Fruit fly (Drosophila melanogaster) whole organism, embryonic: Measurements from ENCODE around the gene Obp99d.

Source experiments
- Bdp1 ChIP-seq: fragments of 200-800 bp; sonication (Bioruptor generic); optimal IDR thresholded peaks from 3 replicates; lab custom pipeline; 2016; ENCODE audit warnings: missing biosample characterization, missing genetic modification characterization
- Bgb ChIP-seq: fragments of 200-800 bp; sonication (Bioruptor generic); IDR thresholded peaks from 2 replicates; pipeline ENCODE4 v1.3.6; 2022; ENCODE audit warnings: missing biosample characterization, missing genetic modification characterization; ENCODE audit not compliant: partially characterized antibody
- BtbVII ChIP-seq: fragments of 200-800 bp; sonication (Bioruptor generic); optimal IDR thresholded peaks from 3 replicates; lab custom pipeline; 2017; ENCODE audit warnings: missing biosample characterization, mild to moderate bottlenecking, missing genetic modification characterization
- CG10959 ChIP-seq: fragments of 200-800 bp; sonication (Bioruptor generic); IDR thresholded peaks from 2 replicates; pipeline ENCODE4 v1.3.6; 2022; ENCODE audit warnings: missing biosample characterization, missing genetic modification characterization
- CG11504 ChIP-seq: fragments of 200-800 bp; sonication (Bioruptor generic); optimal IDR thresholded peaks from 3 replicates; lab custom pipeline; 2019; ENCODE audit warnings: missing biosample characterization, mild to moderate bottlenecking, missing genetic modification characterization, moderate library complexity
- CG15073 ChIP-seq: fragments of 200-800 bp; sonication (Bioruptor generic); optimal IDR thresholded peaks from 2 replicates; lab custom pipeline; 2016; ENCODE audit warnings: missing biosample characterization, missing genetic modification characterization
- CG16815 ChIP-seq: fragments of 200-800 bp; sonication (Bioruptor generic); optimal IDR thresholded peaks from 3 replicates; lab custom pipeline; 2017; ENCODE audit warnings: missing biosample characterization, mild to moderate bottlenecking, missing genetic modification characterization
- CG17328 ChIP-seq: fragments of 200-800 bp; sonication (Bioruptor generic); IDR thresholded peaks from 2 replicates; pipeline ENCODE4 v1.3.6; 2022; ENCODE audit warnings: missing biosample characterization, missing genetic modification characterization
- CG17568 ChIP-seq: fragments of 200-800 bp; sonication (Bioruptor generic); optimal IDR thresholded peaks from 2 replicates; lab custom pipeline; 2018; ENCODE audit warnings: missing biosample characterization, mild to moderate bottlenecking, missing genetic modification characterization, moderate library complexity
- CG18262 ChIP-seq: fragments of 200-800 bp; optimal IDR thresholded peaks from 3 replicates; lab custom pipeline; 2019; ENCODE audit warnings: missing biosample characterization, mild to moderate bottlenecking, missing genetic modification characterization, moderate library complexity
- CG18764 ChIP-seq: fragments of 200-800 bp; sonication (Bioruptor generic); optimal IDR thresholded peaks from 3 replicates; lab custom pipeline; 2016; ENCODE audit warnings: missing biosample characterization, missing genetic modification characterization
- CG2199 ChIP-seq: fragments of 200-800 bp; sonication (Bioruptor generic); IDR thresholded peaks from 3 replicates; pipeline ENCODE4 v1.3.6; 2022; ENCODE audit warnings: missing biosample characterization, missing genetic modification characterization
- CG30020 ChIP-seq: fragments of 200-800 bp; optimal IDR thresholded peaks from 2 replicates; lab custom pipeline; 2019; ENCODE audit warnings: missing biosample characterization, mild to moderate bottlenecking, missing genetic modification characterization, moderate library complexity
- CG5953 ChIP-seq: fragments of 200-800 bp; sonication (Bioruptor generic); IDR thresholded peaks from 2 replicates; pipeline ENCODE4 v1.3.6; 2022; ENCODE audit warnings: missing biosample characterization, missing genetic modification characterization
- CG6175 ChIP-seq: fragments of 200-800 bp; sonication (Bioruptor generic); IDR thresholded peaks from 3 replicates; pipeline ENCODE4 v1.3.6; 2022; ENCODE audit warnings: missing biosample characterization, missing genetic modification characterization
- CG7928 ChIP-seq: fragments of 200-800 bp; sonication (Bioruptor generic); optimal IDR thresholded peaks from 2 replicates; lab custom pipeline; 2017; ENCODE audit warnings: missing biosample characterization, mild to moderate bottlenecking, missing genetic modification characterization
- CG7987 ChIP-seq: fragments of 200-800 bp; sonication (Bioruptor generic); optimal IDR thresholded peaks from 2 replicates; lab custom pipeline; 2018; ENCODE audit warnings: missing biosample characterization, mild to moderate bottlenecking, missing genetic modification characterization, moderate library complexity
- D19A ChIP-seq: fragments of 200-800 bp; optimal IDR thresholded peaks from 3 replicates; lab custom pipeline; 2019; ENCODE audit warnings: missing biosample characterization, mild to moderate bottlenecking, missing genetic modification characterization, moderate library complexity
- Dip3 ChIP-seq: fragments of 200-800 bp; sonication (Bioruptor generic); optimal IDR thresholded peaks from 3 replicates; lab custom pipeline; 2016; ENCODE audit warnings: missing biosample characterization, missing genetic modification characterization
- Jarid2 ChIP-seq: fragments of 200-800 bp; sonication (Bioruptor generic); optimal IDR thresholded peaks from 3 replicates; lab custom pipeline; 2017; ENCODE audit warnings: mild to moderate bottlenecking, missing biosample characterization, missing genetic modification reagents, missing genetic modification characterization
- Kr ChIP-seq: fragments of 200-800 bp; sonication (Bioruptor generic); optimal IDR thresholded peaks from 2 replicates; lab custom pipeline; 2017; ENCODE audit warnings: missing biosample characterization, mild to moderate bottlenecking, missing genetic modification characterization
- Lpt ChIP-seq: fragments of >200 bp; optimal IDR thresholded peaks from 2 replicates; lab custom pipeline; 2018; ENCODE audit warnings: missing biosample characterization, missing genetic modification characterization
- Neu2 ChIP-seq: fragments of 200-800 bp; sonication (Bioruptor generic); optimal IDR thresholded peaks from 3 replicates; lab custom pipeline; 2016; ENCODE audit warnings: missing biosample characterization, missing genetic modification characterization, borderline replicate concordance
- Sin3A ChIP-seq: fragments of >200 bp; optimal IDR thresholded peaks from 2 replicates; lab custom pipeline; 2018
- Xbp1 ChIP-seq: fragments of 200-800 bp; sonication (Bioruptor generic); optimal IDR thresholded peaks from 3 replicates; lab custom pipeline; 2016; ENCODE audit warnings: missing biosample characterization, mild to moderate bottlenecking, missing genetic modification characterization
- abd-A ChIP-seq: fragments of 200-800 bp; sonication (Bioruptor generic); optimal IDR thresholded peaks from 3 replicates; lab custom pipeline; 2019; ENCODE audit warnings: missing biosample characterization, mild to moderate bottlenecking, missing genetic modification characterization, moderate library complexity
- ac ChIP-seq: fragments of 200-800 bp; sonication (Bioruptor generic); optimal IDR thresholded peaks from 3 replicates; lab custom pipeline; 2017; ENCODE audit warnings: missing biosample characterization, mild to moderate bottlenecking, missing genetic modification characterization
- ase ChIP-seq: fragments of 200-800 bp; sonication (Bioruptor generic); IDR thresholded peaks from 3 replicates; pipeline ENCODE4 v1.3.6; 2022; ENCODE audit warnings: missing biosample characterization, missing genetic modification characterization
- ash1 ChIP-seq: fragments of 200-800 bp; sonication (Bioruptor generic); optimal IDR thresholded peaks from 2 replicates; lab custom pipeline; 2018; ENCODE audit warnings: missing biosample characterization, mild to moderate bottlenecking, missing genetic modification characterization
- ato ChIP-seq: fragments of 200-800 bp; sonication (Bioruptor generic); IDR thresholded peaks from 2 replicates; pipeline ENCODE4 v1.3.6; 2022; ENCODE audit warnings: missing biosample characterization, missing genetic modification characterization; ENCODE audit not compliant: partially characterized antibody
- cad ChIP-seq: fragments of >200 bp; optimal IDR thresholded peaks from 2 replicates; lab custom pipeline; 2017; ENCODE audit warnings: missing biosample characterization, missing genetic modification characterization
- cato ChIP-seq: fragments of 200-800 bp; sonication (Bioruptor generic); optimal IDR thresholded peaks from 2 replicates; lab custom pipeline; 2016; ENCODE audit warnings: missing biosample characterization, missing genetic modification characterization, borderline replicate concordance
- crc ChIP-seq: fragments of 200-800 bp; sonication (Bioruptor generic); optimal IDR thresholded peaks from 2 replicates; lab custom pipeline; 2016; ENCODE audit warnings: missing biosample characterization, missing genetic modification characterization
- croc ChIP-seq: fragments of 200-800 bp; sonication (Bioruptor generic); conservative IDR thresholded peaks from 3 replicates; pipeline ENCODE4 v1.3.6; 2022; ENCODE audit warnings: missing biosample characterization, missing genetic modification characterization
- danr ChIP-seq: fragments of 200-800 bp; sonication (Bioruptor generic); IDR thresholded peaks from 2 replicates; pipeline ENCODE4 v1.3.6; 2022; ENCODE audit warnings: missing biosample characterization, missing genetic modification characterization
- exex ChIP-seq: fragments of 200-800 bp; sonication (Bioruptor generic); optimal IDR thresholded peaks from 4 replicates; lab custom pipeline; 2018; ENCODE audit warnings: missing biosample characterization, mild to moderate bottlenecking, missing genetic modification characterization, moderate library complexity
- fd102C ChIP-seq: fragments of 200-800 bp; sonication (Bioruptor generic); optimal IDR thresholded peaks from 2 replicates; lab custom pipeline; 2018; ENCODE audit warnings: missing biosample characterization, mild to moderate bottlenecking, missing genetic modification characterization, moderate library complexity
- grn ChIP-seq: fragments of 200-800 bp; sonication (Bioruptor generic); optimal IDR thresholded peaks from 3 replicates; lab custom pipeline; 2017; ENCODE audit warnings: missing biosample characterization, missing genetic modification characterization
- gsb-n ChIP-seq: fragments of 200-800 bp; sonication (Bioruptor generic); optimal IDR thresholded peaks from 3 replicates; lab custom pipeline; 2018; ENCODE audit warnings: missing biosample characterization, mild to moderate bottlenecking, missing genetic modification characterization
- gt ChIP-seq: fragments of 200-800 bp; sonication (Bioruptor generic); IDR thresholded peaks from 2 replicates; pipeline ENCODE4 v1.3.6; 2022; ENCODE audit warnings: missing biosample characterization, missing genetic modification characterization
- hbn ChIP-seq: fragments of 200-800 bp; sonication (Bioruptor generic); IDR thresholded peaks from 2 replicates; pipeline ENCODE4 v1.3.6; 2022; ENCODE audit warnings: missing biosample characterization, missing genetic modification characterization; ENCODE audit not compliant: partially characterized antibody
- hkb ChIP-seq, 2 experiments: fragments of 200-800 bp in 1 of 2; fragments of >200 bp in 1 of 2; sonication (Bioruptor generic) in 1 of 2; IDR thresholded peaks in 1 of 2; optimal IDR thresholded peaks in 1 of 2; 2 replicates each; pipeline versions ENCODE4 v1.3.6 to Lab custom; 2017 to 2022; ENCODE audit warnings: missing biosample characterization in 1 of 2, missing genetic modification characterization in 1 of 2
- hth ChIP-seq: fragments of >200 bp; optimal IDR thresholded peaks from 2 replicates; lab custom pipeline; 2017; ENCODE audit warnings: inconsistent platforms
- jigr1 ChIP-seq: fragments of 200-800 bp; sonication (Bioruptor generic); IDR thresholded peaks from 3 replicates; pipeline ENCODE4 v1.3.6; 2022; ENCODE audit warnings: missing biosample characterization, missing genetic modification characterization
- kay ChIP-seq: fragments of 200-800 bp; sonication (Bioruptor generic); optimal IDR thresholded peaks from 2 replicates; lab custom pipeline; 2016; ENCODE audit warnings: missing biosample characterization, missing genetic modification characterization
- mam ChIP-seq: fragments of 200-800 bp; sonication (Bioruptor generic); optimal IDR thresholded peaks from 3 replicates; lab custom pipeline; 2016; ENCODE audit warnings: missing biosample characterization, missing genetic modification characterization
- p53 ChIP-seq: fragments of 200-800 bp; sonication (Bioruptor generic); optimal IDR thresholded peaks from 2 replicates; lab custom pipeline; 2016; ENCODE audit warnings: missing biosample characterization, missing genetic modification characterization
- sens-2 ChIP-seq: fragments of 200-800 bp; sonication (Bioruptor generic); IDR thresholded peaks from 2 replicates; pipeline ENCODE4 v1.3.6; 2022; ENCODE audit warnings: missing biosample characterization, missing genetic modification characterization
- shn ChIP-seq: fragments of 200-800 bp; sonication (Bioruptor generic); optimal IDR thresholded peaks from 3 replicates; lab custom pipeline; 2016; ENCODE audit warnings: missing biosample characterization, missing genetic modification characterization
- sim ChIP-seq: fragments of 200-800 bp; sonication (Bioruptor generic); IDR thresholded peaks from 2 replicates; pipeline ENCODE4 v1.3.6; 2022; ENCODE audit warnings: missing biosample characterization, missing genetic modification characterization
- slbo ChIP-seq: fragments of 200-800 bp; sonication (Bioruptor generic); IDR thresholded peaks from 2 replicates; pipeline ENCODE4 v1.3.6; 2022; ENCODE audit warnings: missing biosample characterization, missing genetic modification characterization
- tna ChIP-seq: fragments of 200-800 bp; sonication (Bioruptor generic); IDR thresholded peaks from 2 replicates; pipeline ENCODE4 v1.3.6; 2022; ENCODE audit warnings: missing biosample characterization, missing genetic modification characterization; ENCODE audit not compliant: partially characterized antibody

Gene Obp99d

dm6 chr3R:29675333-29675732 is 39.0 kb upstream of the Obp99d start, which contains the start of the genes Bub3 and Cap-D2 (continued):
- TF ChIP-seq ash1 (GFP tag; lab: Kevin White, UChicago) (no peak), CG18764 (GFP tag; lab: Kevin White, UChicago) (no peak), Bdp1 (GFP tag; lab: Kevin White, UChicago) (peak; percentile 58), Bgb (GFP tag; lab: Robert Waterston, UW) (peak; percentile 59), Dip3 (GFP tag; lab: Kevin White, UChicago) (peak; percentile 72), D19A (tag; lab: Kevin White, UChicago) (peak; percentile 44), sens-2 (GFP tag; lab: Robert Waterston, UW) (no peak), Sin3A (peak; percentile 58), mam (peak; percentile 84), crc (GFP tag; lab: Kevin White, UChicago) (peak; percentile 56), CG17328 (peak; percentile 70), hth (lab: Kevin White, UChicago) (no peak), Xbp1 (GFP tag; lab: Kevin White, UChicago) (peak; percentile 79), grn (no peak), shn (GFP tag; lab: Kevin White, UChicago) (peak; percentile 70), tna (GFP tag; lab: Robert Waterston, UW) (peak; percentile 67; the same call in 1 of the 2 replicates), kay (GFP tag; lab: Kevin White, UChicago) (no peak), jigr1 (GFP tag; lab: Robert Waterston, UW) (no peak), exex (tag; lab: Kevin White, UChicago) (no peak), ac (GFP tag; lab: Kevin White, UChicago) (no peak), CG17568 (no peak), gsb-n (no peak), Lpt (GFP tag; lab: Kevin White, UChicago) (no peak), danr (0 out of 2 replicates have a peak, but pooled peaks have one; percentile 12), CG6175 (GFP tag; lab: Robert Waterston, UW) (no peak), hbn (GFP tag; lab: Robert Waterston, UW) (peak; percentile 85), Jarid2 (no peak), p53 (GFP tag; lab: Kevin White, UChicago) (peak; percentile 33), gt (no peak), CG18262 (tag; lab: Kevin White, UChicago) (no peak), fd102C (GFP tag; lab: Kevin White, UChicago) (no peak), hkb (optimal IDR thresholded peaks at IDR 0.05; lab: Kevin White, UChicago) (peak; percentile 12), hkb (GFP tag; IDR thresholded peaks at IDR 0.05; lab: Robert Waterston, UW) (peak; percentile 80), CG16815 (peak; percentile 11), CG10959 (peak; percentile 46), CG2199 (GFP tag; lab: Robert Waterston, UW) (no peak), BtbVII (GFP tag; lab: Kevin White, UChicago) (no peak), CG5953 (GFP tag; lab: Robert Waterston, UW) (no peak), sim (GFP tag; lab: Robert Waterston, UW) (no peak), CG30020 (tag; lab: Kevin White, UChicago) (no peak), ato (GFP tag; lab: Robert Waterston, UW) (peak; percentile 43; the same call in 1 of the 2 replicates), Kr (GFP tag; lab: Kevin White, UChicago) (no peak), abd-A (tag; lab: Kevin White, UChicago) (no peak), CG11504 (tag; lab: Kevin White, UChicago) (no peak), ase (peak; percentile 66), croc (GFP tag; lab: Robert Waterston, UW) (no peak), CG7928 (GFP tag; lab: Kevin White, UChicago) (peak; percentile 14), CG15073 (GFP tag; lab: Kevin White, UChicago) (no peak), slbo (GFP tag; lab: Robert Waterston, UW) (peak; percentile 81), cato (peak; percentile 56), Neu2 (GFP tag; lab: Kevin White, UChicago) (peak; percentile 12), cad (GFP tag; lab: Kevin White, UChicago) (no peak), CG7987 (GFP tag; lab: Kevin White, UChicago) (peak; percentile 13)
